Fruit fly (Drosophila melanogaster) whole organism, embryonic: ENCODE data around the gene CG7054.
A peak's percentile ranks its signal among the peaks of the same experiment; 100 is the strongest.

Experiments
- BEAF-32 ChIP-seq: fragments of 200-800 bp; sonication (Bioruptor generic); optimal IDR thresholded peaks from 3 replicates; lab custom pipeline; 2017; ENCODE audit warnings: missing biosample characterization, missing genetic modification characterization, mild to moderate bottlenecking, moderate library complexity, missing genetic modification reagents
- BtbVII ChIP-seq: fragments of 200-800 bp; sonication (Bioruptor generic); optimal IDR thresholded peaks from 3 replicates; lab custom pipeline; 2017; ENCODE audit warnings: missing biosample characterization, mild to moderate bottlenecking, missing genetic modification characterization
- Bteb2 ChIP-seq: fragments of 200-800 bp; sonication (Bioruptor generic); optimal IDR thresholded peaks from 2 replicates; lab custom pipeline; 2016; ENCODE audit warnings: missing biosample characterization, missing genetic modification characterization
- CG1024 ChIP-seq: fragments of 200-800 bp; sonication (Bioruptor generic); IDR thresholded peaks from 2 replicates; pipeline ENCODE4 v1.3.6; 2022; ENCODE audit warnings: missing biosample characterization, missing genetic modification characterization
- CG1233 ChIP-seq: fragments of 200-800 bp; sonication (Bioruptor generic); optimal IDR thresholded peaks from 4 replicates; lab custom pipeline; 2018; ENCODE audit warnings: missing biosample characterization, mild to moderate bottlenecking, missing genetic modification characterization
- CG13287 ChIP-seq: fragments of 200-800 bp; sonication (Bioruptor generic); IDR thresholded peaks from 2 replicates; pipeline ENCODE4 v1.3.6; 2022; ENCODE audit warnings: missing biosample characterization, missing genetic modification characterization; ENCODE audit not compliant: partially characterized antibody
- CG14667 ChIP-seq: fragments of 200-800 bp; sonication (Bioruptor generic); IDR thresholded peaks from 2 replicates; pipeline ENCODE4 v1.3.6; 2022; ENCODE audit warnings: missing biosample characterization, missing genetic modification characterization
- CG1603 ChIP-seq: fragments of 200-800 bp; sonication (Bioruptor generic); optimal IDR thresholded peaks from 2 replicates; lab custom pipeline; 2019; ENCODE audit warnings: missing biosample characterization, mild to moderate bottlenecking, missing genetic modification characterization, moderate library complexity
- CG16813 ChIP-seq: fragments of 200-800 bp; sonication (Bioruptor generic); IDR thresholded peaks from 3 replicates; pipeline ENCODE4 v1.3.6; 2022; ENCODE audit warnings: missing biosample characterization, missing genetic modification characterization; ENCODE audit not compliant: partially characterized antibody
- CG17328 ChIP-seq: fragments of 200-800 bp; sonication (Bioruptor generic); IDR thresholded peaks from 2 replicates; pipeline ENCODE4 v1.3.6; 2022; ENCODE audit warnings: missing biosample characterization, missing genetic modification characterization
- CG17802 ChIP-seq: fragments of 200-800 bp; sonication (Bioruptor generic); optimal IDR thresholded peaks from 2 replicates; lab custom pipeline; 2018; ENCODE audit warnings: missing biosample characterization, mild to moderate bottlenecking, missing genetic modification characterization, moderate library complexity
- CG2116 ChIP-seq: fragments of 200-800 bp; sonication (Bioruptor generic); optimal IDR thresholded peaks from 3 replicates; lab custom pipeline; 2018; ENCODE audit warnings: missing biosample characterization, mild to moderate bottlenecking, missing genetic modification characterization
- CG31224 ChIP-seq: fragments of 200-800 bp; sonication (Bioruptor generic); IDR thresholded peaks from 2 replicates; pipeline ENCODE4 v1.3.6; 2022; ENCODE audit warnings: missing biosample characterization, missing genetic modification characterization
- CG34224 ChIP-seq: fragments of 200-800 bp; sonication (Bioruptor generic); IDR thresholded peaks from 3 replicates; pipeline ENCODE4 v1.3.6; 2022; ENCODE audit warnings: missing biosample characterization, missing genetic modification characterization; ENCODE audit not compliant: partially characterized antibody
- CG4854 ChIP-seq: fragments of 200-800 bp; sonication (Bioruptor generic); optimal IDR thresholded peaks from 2 replicates; lab custom pipeline; 2016; ENCODE audit warnings: missing biosample characterization, missing genetic modification characterization, inconsistent platforms
- CG5953 ChIP-seq: fragments of 200-800 bp; sonication (Bioruptor generic); IDR thresholded peaks from 2 replicates; pipeline ENCODE4 v1.3.6; 2022; ENCODE audit warnings: missing biosample characterization, missing genetic modification characterization
- CG6791 ChIP-seq: fragments of 200-800 bp; sonication (Bioruptor generic); IDR thresholded peaks from 3 replicates; pipeline ENCODE4 v1.3.6; 2022; ENCODE audit warnings: missing biosample characterization, missing genetic modification characterization; ENCODE audit not compliant: partially characterized antibody
- CG8290 ChIP-seq, 3 experiments: fragments of 200-800 bp; sonication (Bioruptor generic); optimal IDR thresholded peaks; 2 replicates each; lab custom pipeline; 2016 to 2019; ENCODE audit warnings: missing biosample characterization in 3 of 3, missing genetic modification characterization in 3 of 3, mild to moderate bottlenecking in 2 of 3, moderate library complexity in 1 of 3
- CG8924 ChIP-seq: fragments of 200-800 bp; optimal IDR thresholded peaks from 3 replicates; lab custom pipeline; 2019; ENCODE audit warnings: missing biosample characterization, mild to moderate bottlenecking, missing genetic modification characterization, moderate library complexity
- Chrac-16 ChIP-seq: fragments of 200-800 bp; sonication (Bioruptor generic); optimal IDR thresholded peaks from 3 replicates; lab custom pipeline; 2016; ENCODE audit warnings: missing biosample characterization, missing genetic modification characterization
- CoRest ChIP-seq: fragments of 200-800 bp; sonication (Bioruptor generic); optimal IDR thresholded peaks from 3 replicates; lab custom pipeline; 2018; ENCODE audit warnings: missing biosample characterization, mild to moderate bottlenecking, missing genetic modification characterization, moderate library complexity
- Dp ChIP-seq: fragments of 200-800 bp; sonication (Bioruptor generic); optimal IDR thresholded peaks from 2 replicates; lab custom pipeline; 2018; ENCODE audit warnings: missing biosample characterization, mild to moderate bottlenecking, missing genetic modification characterization, moderate library complexity
- Dref ChIP-seq: fragments of 200-800 bp; sonication (Bioruptor generic); IDR thresholded peaks from 2 replicates; pipeline ENCODE4 v1.3.6; 2022; ENCODE audit warnings: missing biosample characterization, missing genetic modification characterization
- E2f2 ChIP-seq: fragments of 200-800 bp; sonication (Bioruptor generic); IDR thresholded peaks from 2 replicates; pipeline ENCODE4 v1.3.6; 2022; ENCODE audit warnings: missing biosample characterization, missing genetic modification characterization
- Ets65A ChIP-seq: fragments of 200-800 bp; sonication (Bioruptor generic); peaks from one replicate; lab custom pipeline; 2016; ENCODE audit warnings: missing biosample characterization, missing genetic modification characterization
- Med ChIP-seq: fragments of 200-800 bp; sonication (Bioruptor generic); peaks from one replicate; lab custom pipeline; 2016; ENCODE audit warnings: missing biosample characterization, missing genetic modification characterization, mild to moderate bottlenecking, inconsistent platforms, moderate library complexity
- NC2α ChIP-seq: fragments of 200-800 bp; sonication (Bioruptor generic); optimal IDR thresholded peaks from 2 replicates; lab custom pipeline; 2016; ENCODE audit warnings: missing biosample characterization, missing genetic modification characterization
- Neu2 ChIP-seq: fragments of 200-800 bp; sonication (Bioruptor generic); optimal IDR thresholded peaks from 3 replicates; lab custom pipeline; 2016; ENCODE audit warnings: missing biosample characterization, missing genetic modification characterization, borderline replicate concordance
- Nf-YC ChIP-seq: fragments of 200-800 bp; optimal IDR thresholded peaks from 3 replicates; lab custom pipeline; 2019; ENCODE audit warnings: missing biosample characterization, mild to moderate bottlenecking, missing genetic modification characterization, moderate library complexity
- Oaz ChIP-seq: fragments of 200-800 bp; sonication (Bioruptor generic); IDR thresholded peaks from 2 replicates; pipeline ENCODE4 v1.3.6; 2022; ENCODE audit warnings: missing biosample characterization, missing genetic modification characterization
- Ptx1 ChIP-seq: fragments of 200-800 bp; sonication (Bioruptor generic); IDR thresholded peaks from 2 replicates; pipeline ENCODE4 v1.3.6; 2022; ENCODE audit warnings: missing biosample characterization, missing genetic modification characterization
- Rfx ChIP-seq: fragments of 200-800 bp; sonication (Bioruptor generic); IDR thresholded peaks from 2 replicates; pipeline ENCODE4 v1.3.6; 2022; ENCODE audit warnings: missing biosample characterization, missing genetic modification characterization
- Sry-δ ChIP-seq: fragments of 200-800 bp; sonication (Bioruptor generic); optimal IDR thresholded peaks from 2 replicates; lab custom pipeline; 2016; ENCODE audit warnings: missing biosample characterization, missing genetic modification characterization
- Taf1 ChIP-seq: fragments of 200-800 bp; sonication (Bioruptor generic); IDR thresholded peaks from 2 replicates; pipeline ENCODE4 v1.3.6; 2022; ENCODE audit warnings: missing biosample characterization, missing genetic modification characterization
- Vsx1 ChIP-seq: fragments of 200-800 bp; sonication (Bioruptor generic); optimal IDR thresholded peaks from 2 replicates; lab custom pipeline; 2017; ENCODE audit warnings: missing biosample characterization, mild to moderate bottlenecking, missing genetic modification characterization, missing genetic modification reagents
- ash1 ChIP-seq: fragments of 200-800 bp; sonication (Bioruptor generic); optimal IDR thresholded peaks from 2 replicates; lab custom pipeline; 2018; ENCODE audit warnings: missing biosample characterization, mild to moderate bottlenecking, missing genetic modification characterization
- ato ChIP-seq: fragments of 200-800 bp; sonication (Bioruptor generic); IDR thresholded peaks from 2 replicates; pipeline ENCODE4 v1.3.6; 2022; ENCODE audit warnings: missing biosample characterization, missing genetic modification characterization; ENCODE audit not compliant: partially characterized antibody
- bcd ChIP-seq: fragments of 200-800 bp; sonication (Bioruptor generic); optimal IDR thresholded peaks from 2 replicates; lab custom pipeline; 2017; ENCODE audit warnings: missing biosample characterization, mild to moderate bottlenecking, missing genetic modification characterization
- ewg ChIP-seq: fragments of 200-800 bp; sonication (Bioruptor generic); optimal IDR thresholded peaks from 3 replicates; lab custom pipeline; 2017; ENCODE audit warnings: mild to moderate bottlenecking, missing biosample characterization, missing genetic modification reagents, missing genetic modification characterization
- gfzf ChIP-seq: fragments of 200-800 bp; sonication (Bioruptor generic); optimal IDR thresholded peaks from 2 replicates; lab custom pipeline; 2016; ENCODE audit warnings: missing biosample characterization, mild to moderate bottlenecking, missing genetic modification characterization, moderate library complexity
- gsb ChIP-seq: fragments of 200-800 bp; sonication (Bioruptor generic); IDR thresholded peaks from 2 replicates; pipeline ENCODE4 v1.3.6; 2022; ENCODE audit warnings: missing biosample characterization, missing genetic modification characterization
- lola ChIP-seq, 3 experiments: fragments of >200 bp in 2 of 3; fragments of 200-800 bp in 1 of 3; sonication (Bioruptor generic) in 1 of 3; optimal IDR thresholded peaks; 2 replicates each; lab custom pipeline; 2017 to 2019; ENCODE audit warnings: missing biosample characterization in 3 of 3, missing genetic modification characterization in 3 of 3, mild to moderate bottlenecking in 1 of 3, moderate library complexity in 1 of 3
- lov ChIP-seq, 2 experiments: fragments of 200-800 bp in 1 of 2; fragments of >200 bp in 1 of 2; sonication (Bioruptor generic) in 1 of 2; IDR thresholded peaks in 1 of 2; optimal IDR thresholded peaks in 1 of 2; 2 replicates in 1 of 2; 3 replicates in 1 of 2; pipeline versions ENCODE4 v1.3.6 to Lab custom; 2017 to 2022; ENCODE audit warnings: missing biosample characterization in 1 of 2, missing genetic modification characterization in 1 of 2
- nom ChIP-seq: fragments of 200-800 bp; sonication (Bioruptor generic); optimal IDR thresholded peaks from 2 replicates; lab custom pipeline; 2017; ENCODE audit warnings: missing biosample characterization, missing genetic modification characterization, mild to moderate bottlenecking, moderate library complexity, missing genetic modification reagents
- prd ChIP-seq, 3 experiments: fragments of >200 bp in 2 of 3; fragments of 200-800 bp in 1 of 3; sonication (Bioruptor generic) in 1 of 3; optimal IDR thresholded peaks in 2 of 3; IDR thresholded peaks in 1 of 3; 2 replicates in 2 of 3; 3 replicates in 1 of 3; pipeline versions ENCODE4 v1.3.6 to Lab custom; 2017 to 2022; ENCODE audit warnings: missing biosample characterization in 1 of 3, missing genetic modification characterization in 1 of 3
- slp2 ChIP-seq: fragments of 200-800 bp; sonication (Bioruptor generic); optimal IDR thresholded peaks from 2 replicates; lab custom pipeline; 2016; ENCODE audit warnings: missing biosample characterization, missing genetic modification characterization
- stc ChIP-seq: fragments of 200-800 bp; sonication (Bioruptor generic); IDR thresholded peaks from 2 replicates; pipeline ENCODE4 v1.3.6; 2022; ENCODE audit warnings: missing biosample characterization, missing genetic modification characterization
- tgo ChIP-seq: fragments of 200-800 bp; sonication (Bioruptor generic); IDR thresholded peaks from 3 replicates; pipeline ENCODE4 v1.3.6; 2022; ENCODE audit warnings: missing biosample characterization, missing genetic modification characterization
- vfl ChIP-seq: fragments of 200-800 bp; sonication (Bioruptor generic); optimal IDR thresholded peaks from 2 replicates; lab custom pipeline; 2016; ENCODE audit warnings: missing biosample characterization, missing genetic modification characterization

The CG7054 gene

dm6 chr3R:22492767-22493166 lies 28.0 kb downstream of the CG7054 start, which contains the start of gene tHMG2 (continued):
- TF ChIP-seq BtbVII (GFP tag; lab: Kevin White, UChicago) (no peak), bcd (GFP tag; lab: Kevin White, UChicago) (no peak), Chrac-16 (GFP tag; lab: Kevin White, UChicago) (no peak), tgo (GFP tag; lab: Robert Waterston, UW) (no peak), Vsx1 (GFP tag; lab: Kevin White, UChicago) (no peak), Dp (GFP tag; lab: Kevin White, UChicago) (peak; percentile 53), ato (GFP tag; lab: Robert Waterston, UW) (no peak), lov (optimal IDR thresholded peaks at IDR 0.05; lab: Kevin White, UChicago) (no peak), lov (GFP tag; IDR thresholded peaks at IDR 0.05; lab: Robert Waterston, UW) (no peak), CG1024 (GFP tag; lab: Robert Waterston, UW) (no peak), BEAF-32 (GFP tag; lab: Kevin White, UChicago) (peak; percentile 36), CG16813 (GFP tag; lab: Robert Waterston, UW) (0 out of 3 replicates have a peak, but pooled peaks have one; percentile 47), nom (no peak), slp2 (GFP tag; lab: Kevin White, UChicago) (no peak), Rfx (GFP tag; lab: Robert Waterston, UW) (no peak), Dref (GFP tag; lab: Robert Waterston, UW) (peak; percentile 66), CG13287 (GFP tag; lab: Robert Waterston, UW) (peak; percentile 40; the same call in 1 of the 2 replicates), CG8924 (no peak), Neu2 (GFP tag; lab: Kevin White, UChicago) (no peak), prd (optimal IDR thresholded peaks at IDR 0.05; lab: Kevin White, UChicago) (no peak), prd (GFP tag; IDR thresholded peaks at IDR 0.05; lab: Robert Waterston, UW) (no peak), CG8290 (GFP tag; optimal IDR thresholded peaks at IDR 0.05; lab: Kevin White, UChicago) (no peak), CG8290 (tag; optimal IDR thresholded peaks at IDR 0.05; lab: Kevin White, UChicago) (no peak), CG2116 (peak; percentile 6), CG1233 (no peak), vfl (GFP tag; lab: Kevin White, UChicago) (no peak), CG31224 (GFP tag; lab: Robert Waterston, UW) (no peak), CG17328 (GFP tag; lab: Robert Waterston, UW) (no peak), Ets65A (GFP tag; lab: Kevin White, UChicago) (peak; percentile 14), CG5953 (GFP tag; lab: Robert Waterston, UW) (no peak), E2f2 (GFP tag; lab: Robert Waterston, UW) (peak; percentile 56), CG1603 (tag; lab: Kevin White, UChicago) (peak; percentile 15), CG14667 (GFP tag; lab: Robert Waterston, UW) (no peak), CG17802 (tag; lab: Kevin White, UChicago) (no peak), NC2α (GFP tag; lab: Kevin White, UChicago) (no peak), Oaz (GFP tag; lab: Robert Waterston, UW) (no peak), stc (GFP tag; lab: Robert Waterston, UW) (no peak), Med (GFP tag; lab: Kevin White, UChicago) (peak; percentile 44), Taf1 (GFP tag; lab: Robert Waterston, UW) (no peak), CG4854 (no peak), gsb (GFP tag; lab: Robert Waterston, UW) (no peak), ewg (GFP tag; lab: Kevin White, UChicago) (no peak), Bteb2 (no peak), CG34224 (GFP tag; lab: Robert Waterston, UW) (0 out of 3 replicates have a peak, but pooled peaks have one; percentile 22), Ptx1 (no peak), CoRest (tag; lab: Kevin White, UChicago) (no peak), lola (GFP tag; optimal IDR thresholded peaks at IDR 0.05; lab: Kevin White, UChicago) (no peak), Sry-δ (GFP tag; lab: Kevin White, UChicago) (peak; percentile 36), ash1 (GFP tag; lab: Kevin White, UChicago) (no peak), Nf-YC (no peak), CG6791 (GFP tag; lab: Robert Waterston, UW) (no peak), gfzf (peak; percentile 55)
